Worm (Caenorhabditis elegans) whole organism, L2 larva: ENCODE data around the gene drd-1.

Experiments
- F13H6.1 ChIP-seq: sonication (generic microtip); optimal IDR thresholded peaks from 2 replicates; lab custom pipeline; 2016; ENCODE audit warnings: missing genetic modification characterization, missing compliant biosample characterization
- aly-2 ChIP-seq: fragments of 150-350 bp; optimal IDR thresholded peaks from 2 replicates; lab custom pipeline; 2014; ENCODE audit warnings: missing biosample characterization, missing genetic modification characterization
- ama-1 ChIP-seq: fragments of 150-350 bp; optimal IDR thresholded peaks from 2 replicates; lab custom pipeline; 2018; ENCODE audit warnings: inconsistent platforms
- blmp-1 ChIP-seq: sonication (generic microtip); optimal IDR thresholded peaks from 2 replicates; lab custom pipeline; 2017; ENCODE audit warnings: missing genetic modification characterization, mild to moderate bottlenecking, missing compliant biosample characterization, antibody characterized with exemption, moderate library complexity; ENCODE audit not compliant: insufficient read depth
- ceh-16 ChIP-seq: fragments of 150-350 bp; optimal IDR thresholded peaks from 2 replicates; lab custom pipeline; 2014; ENCODE audit warnings: missing biosample characterization, missing genetic modification characterization
- ceh-82 ChIP-seq: fragments of 150-350 bp; optimal IDR thresholded peaks from 2 replicates; lab custom pipeline; 2014; ENCODE audit warnings: missing biosample characterization, missing genetic modification characterization
- crh-2 ChIP-seq: sonication (generic microtip); optimal IDR thresholded peaks from 2 replicates; lab custom pipeline; 2017; ENCODE audit warnings: missing biosample characterization, missing genetic modification characterization
- dmd-4 ChIP-seq: sonication (generic microtip); optimal IDR thresholded peaks from 2 replicates; lab custom pipeline; 2017; ENCODE audit warnings: missing biosample characterization, missing genetic modification characterization
- egl-27 ChIP-seq: sonication (generic microtip); optimal IDR thresholded peaks from 3 replicates; lab custom pipeline; 2017; ENCODE audit warnings: missing biosample characterization, missing genetic modification reagents, missing genetic modification characterization
- elt-1 ChIP-seq: fragments of 150-350 bp; optimal IDR thresholded peaks from 2 replicates; lab custom pipeline; 2014; ENCODE audit warnings: missing biosample characterization, missing genetic modification characterization
- elt-3 ChIP-seq: sonication (generic microtip); optimal IDR thresholded peaks from 2 replicates; lab custom pipeline; 2017; ENCODE audit warnings: missing biosample characterization, missing genetic modification characterization
- fos-1 ChIP-seq: fragments of 150-350 bp; optimal IDR thresholded peaks from 2 replicates; lab custom pipeline; 2014; ENCODE audit warnings: missing biosample characterization, missing genetic modification characterization
- gmeb-1 ChIP-seq: fragments of 150-350 bp; optimal IDR thresholded peaks from 2 replicates; lab custom pipeline; 2014; ENCODE audit warnings: missing biosample characterization, missing genetic modification characterization
- lin-39 ChIP-seq: fragments of 150-350 bp; optimal IDR thresholded peaks from 2 replicates; lab custom pipeline; 2014; ENCODE audit warnings: missing biosample characterization, missing genetic modification reagents, missing genetic modification characterization
- lsy-2 ChIP-seq, 2 experiments: fragments of 150-350 bp in 1 of 2; sonication (generic microtip) in 1 of 2; optimal IDR thresholded peaks; 2 replicates each; lab custom pipeline; 2014 to 2017; ENCODE audit warnings: missing biosample characterization in 2 of 2, missing genetic modification characterization in 2 of 2
- mab-5 ChIP-seq: fragments of 150-350 bp; optimal IDR thresholded peaks from 2 replicates; lab custom pipeline; 2014; ENCODE audit warnings: missing biosample characterization, missing genetic modification characterization
- mbf-1 ChIP-seq: sonication (generic microtip); optimal IDR thresholded peaks from 2 replicates; lab custom pipeline; 2017; ENCODE audit warnings: missing biosample characterization, missing genetic modification characterization
- mdl-1 ChIP-seq, 2 experiments: fragments of 150-350 bp in 1 of 2; sonication (generic microtip) in 1 of 2; optimal IDR thresholded peaks; 2 replicates each; lab custom pipeline; 2017; ENCODE audit warnings: missing biosample characterization in 2 of 2, missing genetic modification characterization in 2 of 2
- nhr-12 ChIP-seq: fragments of 150-350 bp; optimal IDR thresholded peaks from 2 replicates; lab custom pipeline; 2014; ENCODE audit warnings: missing biosample characterization, missing genetic modification characterization
- nhr-21 ChIP-seq: fragments of 150-350 bp; optimal IDR thresholded peaks from 2 replicates; lab custom pipeline; 2014; ENCODE audit warnings: missing biosample characterization, missing genetic modification characterization
- nhr-23 ChIP-seq: fragments of 150-350 bp; optimal IDR thresholded peaks from 2 replicates; lab custom pipeline; 2014; ENCODE audit warnings: missing biosample characterization, missing genetic modification reagents, missing genetic modification characterization
- nhr-6 ChIP-seq: fragments of 150-350 bp; optimal IDR thresholded peaks from 2 replicates; lab custom pipeline; 2014; ENCODE audit warnings: missing biosample characterization, missing genetic modification characterization
- nhr-77 ChIP-seq: fragments of 150-350 bp; optimal IDR thresholded peaks from 2 replicates; lab custom pipeline; 2014; ENCODE audit warnings: missing biosample characterization, missing genetic modification characterization
- peb-1 ChIP-seq: fragments of 150-350 bp; optimal IDR thresholded peaks from 2 replicates; lab custom pipeline; 2014; ENCODE audit warnings: missing biosample characterization, missing genetic modification characterization
- sem-4 ChIP-seq: fragments of 150-350 bp; optimal IDR thresholded peaks from 2 replicates; lab custom pipeline; 2014; ENCODE audit warnings: missing biosample characterization, missing genetic modification reagents, missing genetic modification characterization
- skn-1 ChIP-seq: sonication (generic microtip); optimal IDR thresholded peaks from 2 replicates; lab custom pipeline; 2017; ENCODE audit warnings: missing biosample characterization, missing genetic modification characterization
- sma-3 ChIP-seq: sonication (generic microtip); optimal IDR thresholded peaks from 2 replicates; lab custom pipeline; 2016; ENCODE audit warnings: missing genetic modification reagents, missing genetic modification characterization, missing compliant biosample characterization
- sma-9 ChIP-seq, 2 experiments: fragments of 150-350 bp in 1 of 2; sonication (generic microtip) in 1 of 2; optimal IDR thresholded peaks; 2 replicates each; lab custom pipeline; 2014 to 2016; ENCODE audit warnings: missing genetic modification characterization in 2 of 2, mild to moderate bottlenecking in 1 of 2, missing biosample characterization in 1 of 2, missing compliant biosample characterization in 1 of 2, missing genetic modification reagents in 1 of 2, moderate library complexity in 1 of 2
- unc-39 ChIP-seq: fragments of 150-350 bp; optimal IDR thresholded peaks from 2 replicates; lab custom pipeline; 2014; ENCODE audit warnings: missing biosample characterization, missing genetic modification characterization
- unc-62 ChIP-seq: fragments of 150-350 bp; optimal IDR thresholded peaks from 2 replicates; lab custom pipeline; 2014; ENCODE audit warnings: missing biosample characterization, missing genetic modification reagents, missing genetic modification characterization
- zag-1 ChIP-seq: fragments of 150-350 bp; optimal IDR thresholded peaks from 2 replicates; lab custom pipeline; 2014; ENCODE audit warnings: missing biosample characterization, missing genetic modification characterization
- ztf-11 ChIP-seq: sonication (generic microtip); optimal IDR thresholded peaks from 2 replicates; lab custom pipeline; 2017; ENCODE audit warnings: missing biosample characterization, missing genetic modification characterization
- ztf-4 ChIP-seq: fragments of 150-350 bp; optimal IDR thresholded peaks from 2 replicates; lab custom pipeline; 2014; ENCODE audit warnings: missing biosample characterization, missing genetic modification characterization

drd-1 gene

ce11 chrII:8382880-8383279, 5.0 kb upstream of the drd-1 start:
- TF ChIP-seq nhr-12: no peak
- TF ChIP-seq unc-62 (GFP tag; lab: Kevin White, UChicago): no peak
- peak; percentile 84 for TF ChIP-seq skn-1 (tag; lab: Kevin White, UChicago)
- peak in 1 of 2 experiments; percentile 39 for TF ChIP-seq lsy-2 (tag; optimal IDR thresholded peaks at IDR 0.05; lab: Kevin White, UChicago)
- peak; percentile 70 for TF ChIP-seq F13H6.1
- TF ChIP-seq sma-9 (GFP tag; optimal IDR thresholded peaks at IDR 0.05; lab: Kevin White, UChicago): peak; percentile 94
- no peak for TF ChIP-seq sma-9 (tag; optimal IDR thresholded peaks at IDR 0.05; lab: Kevin White, UChicago)
- peak; percentile 1 for TF ChIP-seq gmeb-1 (tag; lab: Kevin White, UChicago)
- no peak for TF ChIP-seq dmd-4 (tag; lab: Kevin White, UChicago)
- peak; percentile 38 for TF ChIP-seq sma-3 (GFP tag; lab: Kevin White, UChicago)
- TF ChIP-seq fos-1: peak; percentile 85
- TF ChIP-seq crh-2: peak; percentile 90
- peak; percentile 8 for TF ChIP-seq nhr-21 (tag; lab: Kevin White, UChicago)
- TF ChIP-seq mdl-1 (tag; optimal IDR thresholded peaks at IDR 0.05; lab: Kevin White, UChicago): peak in 1 of 2 experiments; percentile 37
- TF ChIP-seq nhr-77: no peak

- TF ChIP-seq elt-3 (tag; lab: Kevin White, UChicago): no peak
- TF ChIP-seq ama-1 (lab: Kevin White, UChicago): no peak
- TF ChIP-seq ztf-4 (tag; lab: Kevin White, UChicago): no peak
- no peak for TF ChIP-seq zag-1 (tag; lab: Kevin White, UChicago)
- TF ChIP-seq sma-9 (GFP tag; optimal IDR thresholded peaks at IDR 0.05; lab: Kevin White, UChicago): peak; percentile 72
- no peak for TF ChIP-seq sma-9 (tag; optimal IDR thresholded peaks at IDR 0.05; lab: Kevin White, UChicago)
- no peak for TF ChIP-seq mbf-1 (tag; lab: Kevin White, UChicago)
- peak; percentile 76 for TF ChIP-seq skn-1 (tag; lab: Kevin White, UChicago)
- peak; percentile 93 for TF ChIP-seq fos-1
- no peak for TF ChIP-seq elt-1 (tag; lab: Kevin White, UChicago)
- no peak for TF ChIP-seq unc-39 (tag; lab: Kevin White, UChicago)
- no peak for TF ChIP-seq mab-5
- no peak for TF ChIP-seq dmd-4 (tag; lab: Kevin White, UChicago)
- no peak for TF ChIP-seq nhr-6 (tag; lab: Kevin White, UChicago)
- no peak for TF ChIP-seq ceh-82 (tag; lab: Kevin White, UChicago)
- TF ChIP-seq gmeb-1 (tag; lab: Kevin White, UChicago): no peak
- no peak for TF ChIP-seq unc-62 (GFP tag; lab: Kevin White, UChicago)
- no peak for TF ChIP-seq peb-1 (tag; lab: Kevin White, UChicago)
- TF ChIP-seq sem-4 (tag; lab: Kevin White, UChicago): no peak
- TF ChIP-seq, all 48 proteins: peak for 3
Measured at ce11 chrII:8384344-8384743, 3.5 kb upstream of the drd-1 start.

DNA sequence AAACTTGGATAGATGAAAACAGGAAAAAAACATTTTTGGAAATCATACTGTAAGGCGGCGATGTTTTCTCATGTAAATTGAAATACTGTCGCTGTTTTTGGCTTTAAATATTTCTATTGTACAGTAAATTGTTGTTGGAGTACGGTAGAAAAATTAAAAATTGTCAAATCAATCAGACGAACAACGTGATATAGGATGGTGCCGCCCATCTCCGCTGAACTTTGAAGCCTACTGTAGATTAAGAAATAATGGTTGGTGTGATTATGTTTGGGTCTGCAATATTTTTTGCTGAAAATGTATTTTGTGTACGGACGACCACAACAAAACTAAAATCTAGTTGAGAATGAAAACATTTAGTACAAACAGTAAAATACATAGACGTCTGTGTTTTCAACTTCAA, 2.3 kb upstream of the drd-1 start:
- TF ChIP-seq nhr-23 (tag; lab: Kevin White, UChicago) (no peak), ztf-11 (tag; lab: Kevin White, UChicago) (no peak), egl-27 (no peak), blmp-1 (tag; lab: Kevin White, UChicago) (no peak), peb-1 (tag; lab: Kevin White, UChicago) (no peak), crh-2 (no peak), aly-2 (tag; lab: Kevin White, UChicago) (no peak), nhr-77 (no peak), nhr-6 (tag; lab: Kevin White, UChicago) (no peak), elt-3 (tag; lab: Kevin White, UChicago) (no peak), lin-39 (tag; lab: Kevin White, UChicago) (no peak), ceh-16 (tag; lab: Kevin White, UChicago) (no peak), unc-62 (GFP tag; lab: Kevin White, UChicago) (no peak), mbf-1 (tag; lab: Kevin White, UChicago) (no peak), sem-4 (tag; lab: Kevin White, UChicago) (no peak)

DNA sequence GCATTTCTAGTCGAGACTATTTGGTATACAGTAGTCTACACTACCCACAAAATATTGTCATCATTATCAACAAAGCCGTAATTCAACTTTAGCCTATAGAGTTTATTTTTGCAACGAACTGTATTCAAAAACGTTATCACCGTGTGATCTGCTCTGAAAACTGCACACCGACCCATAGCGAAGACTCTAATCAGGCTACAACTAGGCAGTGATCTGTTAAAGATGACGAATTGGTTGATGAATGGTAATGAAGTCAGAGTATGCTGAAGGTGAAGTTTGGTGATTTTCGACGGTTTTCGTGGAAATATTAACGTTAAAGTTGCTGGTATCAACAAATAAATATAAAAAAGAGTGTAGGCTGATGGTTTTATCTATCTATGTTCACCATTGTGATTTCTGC, 954 bp upstream of the drd-1 start:
- TF ChIP-seq fos-1: peak; percentile 78
- TF ChIP-seq sma-9 (GFP tag; optimal IDR thresholded peaks at IDR 0.05; lab: Kevin White, UChicago): peak; percentile 13
- TF ChIP-seq sma-9 (tag; optimal IDR thresholded peaks at IDR 0.05; lab: Kevin White, UChicago): no peak
- no peak for TF ChIP-seq mab-5

DNA sequence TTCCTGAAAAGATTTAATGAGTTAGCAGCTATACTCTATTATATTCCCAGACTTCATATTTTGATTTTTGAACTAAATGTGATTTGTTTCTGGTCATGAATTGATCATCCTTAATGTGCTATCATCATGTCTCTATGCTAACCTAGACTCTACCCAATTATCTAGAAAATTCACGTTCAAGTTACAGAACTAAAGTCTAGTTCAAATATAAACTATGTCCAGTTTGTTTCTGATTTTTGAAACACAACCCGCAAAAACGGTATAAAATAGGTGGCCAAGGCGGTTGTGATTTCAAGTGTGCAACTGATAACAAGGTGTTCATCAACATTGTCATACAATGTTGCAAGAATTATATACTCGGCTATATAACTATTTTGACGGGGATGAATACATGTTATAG, 2.9 kb downstream of the drd-1 start, which contains the start of gene F49E12.10:
F49E12.10 (plus strand) TSS at position 301 of the 400 bp plus-strand sequence.
- TF ChIP-seq fos-1: peak; percentile 54
- TF ChIP-seq mdl-1 (tag; optimal IDR thresholded peaks at IDR 0.05; lab: Kevin White, UChicago): no peak
